Worm (Caenorhabditis elegans) whole organism, early embryonic: ENCODE data around the gene T11F9.14.

Experiments used
- ama-1 ChIP-seq: fragments of 150-350 bp; optimal IDR thresholded peaks from 2 replicates; lab custom pipeline; 2014
- ceh-36 ChIP-seq: sonication (generic microtip); optimal IDR thresholded peaks from 2 replicates; lab custom pipeline; 2016; ENCODE audit warnings: missing genetic modification characterization, inconsistent platforms, missing compliant biosample characterization
- ets-7 ChIP-seq: sonication (generic microtip); optimal IDR thresholded peaks from 2 replicates; lab custom pipeline; 2016; ENCODE audit warnings: missing genotype, missing genetic modification characterization, missing compliant biosample characterization
- pes-1 ChIP-seq: fragments of 200-800 bp; sonication (Bioruptor generic); IDR thresholded peaks from 2 replicates; pipeline ENCODE4 v1.3.6; 2022; ENCODE audit warnings: missing genetic modification reagents, missing genetic modification characterization, missing compliant biosample characterization
- sea-1 ChIP-seq: fragments of 200-800 bp; sonication (Bioruptor generic); conservative IDR thresholded peaks from 2 replicates; pipeline ENCODE4 v1.3.6; 2022; ENCODE audit warnings: missing genetic modification characterization, missing compliant biosample characterization

DNA sequence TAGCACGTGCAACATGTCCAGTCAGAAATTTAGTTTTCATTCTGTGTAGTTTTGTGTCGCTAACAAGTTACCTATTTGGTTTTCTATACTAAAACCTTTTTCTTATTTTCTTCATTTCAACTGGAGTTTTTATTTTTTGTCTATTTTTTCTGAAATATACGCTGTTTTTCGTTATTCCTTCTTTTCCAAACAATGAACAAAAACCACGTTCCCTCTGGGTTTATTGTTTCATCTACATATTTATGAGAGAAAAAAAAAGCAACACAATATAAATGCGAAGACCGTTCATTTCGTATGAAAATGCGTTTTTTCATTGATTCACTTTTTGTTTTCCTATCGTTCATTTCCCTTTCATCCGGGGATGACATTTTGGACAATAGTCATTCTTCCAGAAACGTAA, 1.2 kb downstream of the T11F9.14 start, which contains the start of gene T11F9.22:
- TF ChIP-seq sea-1 (GFP tag; lab: Robert Waterston, UW) (no peak), ceh-36 (no peak), ama-1 (lab: Kevin White, UChicago) (no peak), ets-7 (tag; lab: Kevin White, UChicago) (no peak), pes-1 (GFP tag; lab: Robert Waterston, UW) (no peak)
